Fruit fly (Drosophila melanogaster) whole organism, prepupa: ENCODE data around the gene Cortactin.

Experiments
- CG16779 ChIP-seq: fragments of 200-800 bp; sonication (Bioruptor generic); optimal IDR thresholded peaks from 3 replicates; lab custom pipeline; 2017; ENCODE audit warnings: missing biosample characterization, mild to moderate bottlenecking, missing genetic modification characterization
- CG8632 ChIP-seq: fragments of 200-800 bp; sonication (Bioruptor generic); optimal IDR thresholded peaks from 3 replicates; lab custom pipeline; 2016; ENCODE audit warnings: missing biosample characterization, missing genetic modification characterization

DNA sequence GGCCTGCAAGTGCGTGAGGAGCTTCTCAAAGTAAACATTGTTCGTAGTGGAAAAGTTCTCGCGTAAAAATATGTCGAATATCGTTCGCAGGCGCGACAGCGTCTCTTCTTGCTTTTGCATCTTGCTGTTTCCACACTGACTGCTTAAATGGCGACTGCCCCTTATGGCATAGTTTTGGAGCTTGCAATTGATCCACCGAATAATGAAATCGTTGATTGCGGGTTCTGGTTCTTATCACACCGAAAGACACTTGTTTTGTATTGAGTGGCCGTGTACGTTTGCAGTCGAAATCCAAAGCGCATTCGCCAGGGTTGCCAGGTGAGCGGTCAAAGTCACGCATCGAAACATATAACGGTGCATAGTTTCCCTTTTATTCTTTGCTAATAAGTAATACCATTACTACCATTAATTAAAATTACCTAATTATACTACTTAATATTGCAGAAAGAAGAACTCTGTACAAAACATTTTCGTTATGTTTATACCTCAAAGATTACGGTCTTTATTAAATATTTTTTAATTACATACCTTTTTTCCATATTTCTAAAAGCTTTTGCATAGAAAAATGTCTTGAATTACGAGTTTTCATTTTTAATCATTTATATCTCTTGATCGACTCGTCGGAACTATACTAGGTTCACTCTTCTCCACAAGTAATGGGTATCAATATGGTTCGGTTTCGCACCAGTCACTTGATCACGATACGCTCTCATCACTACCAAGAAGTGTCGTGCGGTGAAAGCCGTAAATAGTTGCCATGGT lies 37.4 kb upstream of the Cortactin start, which contains the start of the genes CG7044 and Tbc1d22:
- TF ChIP-seq CG16779 (tag; lab: Kevin White, UChicago) (no peak), CG8632 (GFP tag; lab: Kevin White, UChicago) (no peak)
